Fruit fly (Drosophila melanogaster) S2 (cell line): ENCODE results near the gene Ccp84Ae.

Experiments
- CG8478 ChIP-seq: fragments of >200 bp; optimal IDR thresholded peaks from 2 replicates; lab custom pipeline; 2018
- CTCF ChIP-seq, 2 experiments: fragments of >200 bp; optimal IDR thresholded peaks; 2 replicates each; lab custom pipeline; 2018

dm6 chr3R:6678480-6678879 is 13.1 kb downstream of the Ccp84Ae start, which contains the start of gene lab:
- TF ChIP-seq CTCF (optimal IDR thresholded peaks at IDR 0.05; lab: Kevin White, UChicago) (peak in 1 of 2 experiments; percentile 18), CG8478 (no peak)
